Fruit fly (Drosophila melanogaster): ENCODE measurements around the gene Nt5b.

The Nt5b gene

DNA sequence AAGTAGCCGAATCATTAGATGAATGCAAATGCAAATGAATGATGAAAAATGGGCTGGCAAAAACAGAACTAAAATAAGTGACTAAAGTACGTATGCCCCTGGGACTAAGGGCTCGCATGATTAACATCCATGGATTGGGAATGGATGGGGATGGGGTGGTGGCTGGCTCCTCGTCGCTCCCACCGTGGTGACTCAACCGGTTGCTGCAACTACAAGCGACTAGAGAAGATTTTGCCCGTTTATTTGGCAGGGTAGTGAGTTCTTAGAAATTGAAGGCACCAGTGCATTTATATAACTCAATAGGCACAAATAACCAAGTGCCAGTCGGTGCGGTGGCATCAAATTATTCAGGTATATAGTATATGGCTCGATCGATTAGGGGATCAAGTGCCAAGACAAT lies 23.2 kb downstream of the Nt5b start, which contains the start of gene Tsf1:
Gene Tsf1 (plus strand): TSS at position 301 of the 400 bp plus-strand sequence.
- TF ChIP-seq noc (tag; optimal IDR thresholded peaks at IDR 0.05) = no peak

DNA sequence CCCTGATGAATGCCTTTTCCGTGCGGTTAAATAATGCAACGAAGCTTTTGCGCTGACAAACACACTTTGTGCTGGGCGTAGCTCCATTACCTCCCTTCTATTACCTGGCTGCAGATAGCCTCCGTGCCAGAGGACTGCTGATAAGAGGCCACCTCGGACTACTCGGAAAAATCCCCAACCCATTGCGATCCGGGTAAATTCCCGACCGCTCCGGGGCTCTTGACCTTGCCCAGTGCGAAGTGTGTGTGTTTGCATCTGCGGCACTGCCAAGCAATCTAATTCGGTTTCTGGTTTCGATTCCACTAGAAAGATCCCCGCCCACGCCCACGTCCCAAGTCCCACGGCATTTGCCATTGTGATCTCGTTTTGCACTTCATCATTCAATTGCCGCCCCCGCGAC lies 24.1 kb downstream of the Nt5b start:
- no peak for TF ChIP-seq noc (tag; optimal IDR thresholded peaks at IDR 0.05)

DNA sequence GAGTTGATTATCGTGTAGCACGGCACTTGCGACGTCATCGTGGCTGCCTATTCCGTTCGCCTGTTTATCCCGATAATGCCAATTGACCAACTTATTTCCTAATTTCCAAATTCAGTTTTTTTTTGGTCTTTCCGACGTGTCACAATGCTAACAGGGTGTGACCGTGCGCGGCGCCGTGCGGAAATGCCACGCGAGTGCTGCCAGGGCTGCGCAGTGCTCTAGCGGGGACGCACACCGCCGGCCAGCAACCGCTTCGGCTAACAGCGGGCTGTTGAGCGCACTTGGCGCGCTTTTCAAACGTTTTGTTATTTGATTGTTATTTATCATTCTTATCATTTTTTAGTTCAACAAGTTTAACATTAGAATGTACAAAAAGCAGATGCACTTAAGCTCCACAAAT lies 24.9 kb downstream of the Nt5b start, which contains the start of gene betaCOP:
Gene betaCOP (minus strand): TSS at position 187 of the 400 bp plus-strand sequence.
- TF ChIP-seq noc (tag; optimal IDR thresholded peaks at IDR 0.05) = no peak

DNA sequence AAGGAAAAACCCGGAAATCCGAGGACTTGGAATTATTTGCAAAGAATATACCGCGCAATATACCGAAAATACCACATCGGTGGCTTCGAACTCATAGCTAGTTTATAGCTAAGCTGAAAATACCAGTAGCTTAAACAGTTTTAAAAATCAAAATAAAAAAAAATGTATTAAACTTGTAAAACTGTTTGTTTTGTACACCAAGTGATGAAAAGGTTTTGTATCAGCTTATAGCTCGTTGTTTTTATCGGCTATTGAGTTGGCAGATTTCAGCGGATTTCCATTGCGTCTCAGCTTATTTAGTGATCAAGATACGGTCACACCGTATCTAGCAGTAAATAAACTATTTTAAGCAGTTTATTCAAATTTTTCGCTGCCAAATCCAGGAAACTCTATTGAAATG lies 30.2 kb downstream of the Nt5b start, which contains the start of the genes por and CG6179:
Gene por (minus strand): TSS at position 64 of the 400 bp plus-strand sequence.
Gene CG6179 (plus strand): TSS at position 292 of the 400 bp plus-strand sequence.
- TF ChIP-seq noc (tag; optimal IDR thresholded peaks at IDR 0.05) = no peak

DNA sequence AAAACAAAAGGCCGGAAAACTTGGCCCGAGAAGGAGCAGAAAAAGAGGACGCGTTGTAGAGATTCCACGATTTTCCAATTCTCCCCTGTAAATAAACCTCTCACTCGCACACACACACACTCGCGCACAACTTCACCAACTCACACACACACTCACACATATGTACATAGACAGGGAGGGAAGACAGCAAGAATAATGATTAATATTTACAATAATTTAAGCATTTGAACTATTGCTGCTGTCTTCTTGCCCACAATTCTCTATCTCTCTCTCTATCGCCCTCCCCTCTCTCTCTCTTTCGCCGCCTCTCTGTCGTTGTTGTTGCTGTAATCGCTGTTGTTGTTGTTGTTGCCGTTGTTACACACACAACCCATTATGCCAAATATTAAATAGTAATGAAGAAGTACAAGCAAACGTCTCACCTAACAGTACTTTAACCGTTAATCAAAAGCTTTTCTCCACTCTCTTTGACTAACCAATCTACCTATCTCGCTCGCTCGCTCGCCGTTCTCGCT lies 35.5 kb downstream of the Nt5b start:
- no peak for TF ChIP-seq noc (tag; optimal IDR thresholded peaks at IDR 0.05)

DNA sequence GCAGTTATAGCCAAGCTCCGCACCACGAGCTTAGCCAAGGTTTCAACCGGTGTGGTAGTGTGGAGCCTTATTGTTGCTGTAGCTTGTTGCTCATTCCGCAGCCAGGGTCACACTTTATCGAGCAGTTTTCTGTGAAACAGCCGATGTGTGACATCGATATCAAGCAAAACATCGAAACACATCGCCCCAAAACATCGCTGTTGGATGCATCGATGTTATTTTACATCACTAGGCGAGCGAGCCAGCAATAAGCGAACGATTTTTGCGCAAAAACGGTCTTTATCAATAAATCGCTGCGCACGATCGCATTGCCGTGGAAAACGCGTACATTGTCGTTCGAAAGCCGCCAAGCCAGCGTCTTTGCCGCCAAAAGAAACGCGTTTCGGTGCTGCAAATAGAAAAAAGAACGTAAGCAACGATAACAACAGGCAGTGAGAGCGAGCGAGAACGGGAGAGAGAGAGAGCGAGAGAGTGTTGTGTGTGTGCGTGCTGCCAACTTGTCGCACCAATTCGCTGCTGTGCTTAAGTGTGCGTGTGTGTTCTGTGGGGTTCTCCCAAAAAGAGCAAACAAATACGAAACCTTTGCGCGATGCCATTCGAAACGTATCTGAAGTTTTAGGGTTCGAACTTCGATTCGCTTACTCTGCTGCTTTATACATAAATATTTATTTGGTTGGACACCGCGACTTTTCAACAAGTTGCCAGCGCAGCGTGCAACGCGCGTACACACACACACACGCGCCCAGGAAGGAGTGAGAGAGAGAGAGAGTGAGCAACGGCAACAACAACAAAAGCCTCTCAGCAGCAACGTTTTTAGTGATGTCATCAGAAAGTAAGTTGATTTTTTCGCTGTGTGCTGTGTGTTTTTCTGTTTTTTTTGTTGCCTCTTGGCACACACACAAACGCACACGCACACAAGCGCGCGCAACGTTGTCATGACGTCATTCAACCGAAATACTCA lies 38.9 kb downstream of the Nt5b start:
- no peak for TF ChIP-seq noc (tag; optimal IDR thresholded peaks at IDR 0.05)

DNA sequence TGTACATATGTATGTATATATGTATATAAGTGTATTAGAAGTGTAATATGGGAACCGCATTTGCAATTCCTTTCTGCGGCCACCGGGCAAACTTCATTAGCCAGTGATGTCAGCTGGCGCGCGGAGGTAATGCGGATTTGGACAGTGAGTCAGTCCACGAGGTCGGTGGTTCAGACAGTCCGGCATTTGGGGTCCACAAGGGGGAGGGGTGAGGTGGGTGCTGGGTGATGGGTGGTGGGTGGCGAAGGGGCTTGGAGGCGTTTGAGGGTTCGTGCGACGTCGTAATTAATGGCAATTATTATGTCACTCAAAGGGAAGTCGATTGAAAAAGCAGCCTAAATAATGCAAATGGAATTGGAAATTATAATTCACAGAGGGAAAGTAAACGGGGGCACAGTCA lies 40.2 kb downstream of the Nt5b start:
- no peak for TF ChIP-seq noc (tag; optimal IDR thresholded peaks at IDR 0.05)

DNA sequence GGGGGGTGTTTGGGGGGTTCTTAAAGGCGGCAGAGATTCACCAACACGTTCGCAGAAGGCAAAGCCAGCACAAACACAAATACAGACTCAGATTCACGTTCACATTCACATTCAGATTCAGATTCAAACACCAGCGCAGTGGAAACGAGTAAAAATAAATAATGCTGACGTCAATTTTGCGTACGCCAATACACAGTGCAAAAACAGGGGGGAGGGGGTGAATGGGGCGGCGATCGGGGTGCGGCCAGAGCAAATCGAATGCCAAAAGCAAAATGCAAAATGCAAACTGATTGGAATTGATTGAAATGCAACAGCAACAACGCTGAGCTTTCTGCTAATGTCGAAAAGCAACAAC lies 41.3 kb downstream of the Nt5b start:
- no peak for TF ChIP-seq noc (tag; optimal IDR thresholded peaks at IDR 0.05)

DNA sequence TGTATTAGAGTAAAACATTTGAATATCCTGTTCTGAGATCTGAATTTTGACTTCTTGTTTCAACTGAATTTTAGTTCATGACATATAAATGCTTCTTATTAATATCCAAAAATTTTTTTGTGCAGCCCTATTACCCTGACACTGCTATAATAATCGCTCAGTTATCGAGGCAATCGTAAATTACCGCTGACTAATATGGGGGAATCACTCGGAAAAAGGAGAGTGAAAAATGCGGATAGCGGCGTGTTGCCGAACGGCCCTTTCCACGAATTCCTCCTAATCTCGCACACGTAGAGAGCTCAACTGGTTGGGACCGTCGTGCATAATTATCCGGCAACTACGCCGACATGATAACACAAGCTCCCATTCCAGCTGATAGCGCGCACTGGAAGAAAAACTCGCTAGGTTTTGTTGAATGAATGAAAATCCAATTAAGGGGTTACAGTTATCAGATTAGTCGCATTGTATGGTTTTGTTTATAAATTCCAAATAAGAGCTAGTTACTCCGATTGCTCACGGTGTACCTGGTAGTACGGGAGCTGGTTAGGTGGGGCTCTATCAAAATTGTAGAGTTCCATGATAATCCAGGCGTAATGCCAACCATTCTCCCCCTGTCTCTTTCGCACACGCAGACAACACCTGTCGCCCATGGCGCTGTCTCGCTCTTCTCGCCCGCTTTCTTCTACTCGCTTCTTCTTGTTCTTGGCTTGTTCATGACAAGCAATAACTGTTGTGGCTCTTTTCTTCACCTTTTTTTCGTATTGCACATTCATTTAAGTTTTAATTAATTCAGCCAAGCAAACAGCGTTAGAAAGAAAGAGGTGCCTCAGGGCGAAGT lies 41.9 kb downstream of the Nt5b start:
- TF ChIP-seq noc (tag; optimal IDR thresholded peaks at IDR 0.05) = peak; percentile 89

DNA sequence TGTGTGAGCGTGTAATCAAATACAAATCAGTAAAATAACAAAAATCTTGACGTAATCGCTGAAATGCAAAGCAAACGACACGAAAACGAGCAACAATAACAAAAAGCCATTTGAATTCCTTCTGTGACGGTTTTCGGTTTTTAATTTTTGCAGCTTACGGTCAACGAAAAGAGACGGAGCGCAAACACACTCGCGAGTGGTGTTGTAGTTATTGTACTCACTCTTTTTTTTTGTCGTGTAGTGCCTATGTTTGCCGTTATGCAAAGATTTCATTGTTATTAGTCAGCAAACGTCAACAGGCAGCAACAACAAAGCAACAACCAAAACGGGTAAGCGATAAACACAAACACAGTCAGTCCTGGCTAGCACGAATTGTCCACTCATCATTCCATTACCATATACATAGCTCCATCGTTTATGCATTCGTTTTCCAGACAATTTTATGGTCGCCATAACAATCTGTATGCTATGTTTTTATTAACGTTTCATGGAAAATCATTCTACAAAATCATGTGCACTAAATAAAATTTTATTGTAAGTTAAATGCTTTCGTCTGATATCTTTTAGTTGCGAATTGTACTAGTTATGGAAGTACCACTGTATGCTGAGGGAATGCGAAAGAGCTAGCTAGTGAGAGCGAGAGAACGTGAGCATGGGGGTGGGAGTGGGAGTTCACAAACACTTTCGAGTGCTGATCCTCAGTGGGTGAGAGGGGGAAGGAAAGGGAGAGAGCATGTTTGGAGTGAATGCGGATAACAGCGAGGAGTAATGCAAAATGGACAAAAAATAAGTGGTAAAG lies 42.9 kb downstream of the Nt5b start:
- peak; percentile 96 for TF ChIP-seq noc (tag; optimal IDR thresholded peaks at IDR 0.05)

DNA sequence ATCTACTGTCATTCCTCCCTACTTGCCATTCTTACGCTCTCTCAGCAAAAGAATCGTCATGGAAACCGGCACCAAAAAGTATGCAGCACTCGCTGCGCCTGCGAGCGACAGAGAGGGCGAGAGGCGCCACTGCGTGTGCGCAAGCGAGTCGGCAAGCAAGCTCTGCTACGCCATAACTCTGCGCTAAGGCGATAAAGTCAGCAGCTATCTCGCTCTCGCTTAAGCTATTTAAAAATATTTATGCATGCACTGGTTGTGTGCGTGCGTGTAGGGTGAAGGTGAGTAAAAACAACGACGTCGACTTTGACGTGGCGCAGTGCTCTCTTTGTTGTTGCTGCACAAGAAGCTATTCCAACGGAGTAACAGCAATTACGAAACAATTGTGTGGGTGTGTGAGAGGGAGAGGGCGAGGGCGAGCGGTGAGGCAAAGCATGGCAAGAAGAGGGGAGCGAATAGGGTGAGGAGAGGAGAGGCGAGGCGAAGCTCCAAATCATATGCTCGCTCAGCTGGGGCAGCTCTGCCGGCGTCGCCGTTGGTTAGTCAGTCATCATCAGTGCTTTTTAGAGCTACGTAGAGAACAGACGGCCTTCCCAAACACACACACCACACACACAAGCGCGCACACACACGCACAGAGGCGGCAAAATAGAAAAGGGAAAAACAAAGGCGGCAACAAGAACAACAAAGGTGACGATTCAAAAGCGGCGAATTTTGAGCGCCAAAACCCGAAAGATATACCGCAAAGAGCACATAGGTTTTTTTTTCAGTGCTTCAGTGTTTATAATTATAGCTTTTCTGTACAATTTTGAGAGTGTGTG lies 43.7 kb downstream of the Nt5b start, which contains the start of gene CrebB:
Gene CrebB (plus strand): TSS at position 325 of the 818 bp plus-strand sequence.
- peak; percentile 60 for TF ChIP-seq noc (tag; optimal IDR thresholded peaks at IDR 0.05)

DNA sequence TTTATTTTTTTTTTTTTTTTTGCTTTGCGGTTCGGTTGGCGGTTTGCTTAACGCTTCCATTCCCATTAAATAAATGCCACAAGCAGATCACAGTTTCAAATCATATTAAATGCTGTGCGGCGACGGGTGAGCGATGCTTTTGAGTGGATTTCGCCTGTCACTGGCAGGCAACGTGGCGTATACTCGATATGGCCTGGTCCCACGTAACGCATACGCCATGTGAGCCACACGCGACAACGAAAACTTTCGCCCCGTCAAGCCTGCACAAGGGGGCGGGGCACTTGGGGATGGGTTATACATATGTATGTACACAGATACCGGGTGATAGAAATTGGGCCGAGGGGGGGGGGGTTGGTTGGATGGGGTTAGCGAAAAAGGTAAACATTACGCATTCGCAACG lies 44.9 kb downstream of the Nt5b start:
- TF ChIP-seq noc (tag; optimal IDR thresholded peaks at IDR 0.05) = no peak

DNA sequence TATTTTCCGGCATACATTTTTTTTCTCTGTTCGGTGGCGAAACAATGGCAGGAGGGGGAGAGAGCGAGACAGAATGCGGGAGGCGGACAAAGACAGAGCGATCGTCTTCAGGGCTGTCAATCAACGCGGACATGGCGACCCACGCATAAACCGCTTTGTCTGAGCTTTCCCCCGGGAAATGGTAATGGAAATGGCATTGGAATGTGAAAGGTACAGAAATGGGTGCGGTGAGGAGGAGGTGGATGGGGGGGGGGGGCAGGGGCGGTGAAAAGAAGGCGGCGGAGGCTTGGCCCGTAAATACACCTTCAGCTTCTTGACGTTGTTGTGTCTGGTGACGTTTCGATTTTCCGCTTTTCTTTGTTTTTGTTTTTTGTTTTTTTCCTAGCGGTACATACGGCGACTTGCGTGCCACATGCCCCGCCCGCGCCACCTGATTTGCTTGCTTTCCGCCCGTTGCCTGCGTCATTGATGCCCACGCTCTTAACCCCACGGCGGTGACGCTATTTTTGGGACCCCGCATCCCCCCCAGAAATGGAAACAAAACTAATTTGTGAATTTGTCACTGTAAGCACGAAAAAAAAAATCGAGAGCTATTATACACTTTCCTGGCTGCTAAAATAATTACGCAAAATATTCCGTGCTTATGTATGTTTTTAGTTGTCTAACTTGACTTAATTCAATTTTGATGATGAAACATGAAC lies 45.7 kb downstream of the Nt5b start:
- no peak for TF ChIP-seq noc (tag; optimal IDR thresholded peaks at IDR 0.05)

DNA sequence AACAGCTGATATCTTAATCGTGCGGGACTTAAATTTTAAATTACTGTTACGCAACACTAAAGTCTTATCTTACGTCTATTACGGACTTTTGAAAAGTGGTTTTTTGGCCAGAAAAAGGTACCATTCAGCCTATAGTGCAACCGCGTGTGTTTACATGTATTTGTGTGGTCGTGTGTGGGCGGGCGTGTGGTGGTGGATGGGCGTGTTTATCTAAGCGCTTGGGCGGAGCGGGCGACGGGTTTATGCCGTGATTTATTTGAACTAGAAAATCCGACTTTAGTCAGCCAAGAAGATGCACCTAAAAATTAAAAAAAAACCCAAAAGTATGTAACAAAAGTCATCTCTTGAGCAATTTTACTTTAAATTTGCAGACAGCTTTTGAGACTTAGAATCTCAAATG lies 46.5 kb downstream of the Nt5b start:
- TF ChIP-seq noc (tag; optimal IDR thresholded peaks at IDR 0.05) = no peak
